Worm (Caenorhabditis elegans) whole organism, L1 larva: ENCODE results near the gene C27B7.2.

Experiments
- aly-2 ChIP-seq: fragments of 150-350 bp; optimal IDR thresholded peaks from 2 replicates; lab custom pipeline; 2014; ENCODE audit warnings: missing biosample characterization, missing genetic modification characterization
- fkh-4 ChIP-seq: sonication (generic microtip); optimal IDR thresholded peaks from 2 replicates; lab custom pipeline; 2016; ENCODE audit warnings: missing compliant biosample characterization, missing genetic modification characterization, borderline replicate concordance
- fos-1 ChIP-seq: fragments of 150-350 bp; optimal IDR thresholded peaks from 2 replicates; lab custom pipeline; 2014; ENCODE audit warnings: missing biosample characterization, missing genetic modification characterization
- lin-35 ChIP-seq, 2 experiments: fragments of 150-350 bp; optimal IDR thresholded peaks; 2 replicates each; lab custom pipeline; 2014; ENCODE audit warnings: missing biosample characterization in 2 of 2, missing genetic modification characterization in 2 of 2, missing genetic modification reagents in 2 of 2
- mep-1 ChIP-seq: fragments of 150-350 bp; optimal IDR thresholded peaks from 2 replicates; lab custom pipeline; 2014; ENCODE audit warnings: missing biosample characterization, missing genetic modification characterization
- zag-1 ChIP-seq: fragments of 150-350 bp; optimal IDR thresholded peaks from 2 replicates; lab custom pipeline; 2014; ENCODE audit warnings: missing biosample characterization, missing genetic modification characterization

DNA sequence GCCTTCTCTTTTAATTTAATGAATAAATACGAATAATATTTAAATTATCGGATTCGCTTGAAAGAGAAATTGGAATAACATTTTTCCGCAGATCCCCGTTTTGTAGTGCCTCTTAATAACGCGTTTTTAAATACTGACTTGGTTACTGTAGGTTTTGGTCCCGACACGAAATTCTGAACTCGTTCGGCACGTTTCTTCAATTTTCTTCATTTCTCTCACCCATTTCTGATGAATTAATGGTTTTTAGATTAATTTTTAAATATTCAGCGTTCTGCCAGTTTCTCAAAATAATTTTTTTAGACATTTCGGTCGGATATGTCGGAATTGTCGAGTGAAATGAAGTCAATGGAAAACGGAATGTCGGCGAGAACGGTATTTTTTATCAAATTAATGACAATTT, 8.7 kb downstream of the C27B7.2 start, which contains the start of gene C27B7.5:
- TF ChIP-seq mep-1 (tag; lab: Kevin White, UChicago) (no peak), aly-2 (no peak), lin-35 (GFP tag; optimal IDR thresholded peaks at IDR 0.05; lab: Kevin White, UChicago) (no peak), zag-1 (tag; lab: Kevin White, UChicago) (no peak), fos-1 (tag; lab: Kevin White, UChicago) (no peak), fkh-4 (tag; lab: Kevin White, UChicago) (no peak)
